Fruit fly (Drosophila melanogaster) whole organism, embryonic: Measurements from ENCODE around the gene CG12998.

ENCODE experiments used
- CG13894 ChIP-seq: fragments of 200-800 bp; sonication (Bioruptor generic); optimal IDR thresholded peaks from 3 replicates; lab custom pipeline; 2018; ENCODE audit warnings: missing biosample characterization, mild to moderate bottlenecking, missing genetic modification characterization, moderate library complexity
- CG18262 ChIP-seq: fragments of 200-800 bp; optimal IDR thresholded peaks from 3 replicates; lab custom pipeline; 2019; ENCODE audit warnings: missing biosample characterization, mild to moderate bottlenecking, missing genetic modification characterization, moderate library complexity
- CG5180 ChIP-seq: fragments of 200-800 bp; sonication (Bioruptor generic); optimal IDR thresholded peaks from 3 replicates; lab custom pipeline; 2017; ENCODE audit warnings: missing biosample characterization, missing genetic modification characterization, mild to moderate bottlenecking, moderate library complexity, missing genetic modification reagents
- CG6765 ChIP-seq: fragments of 200-800 bp; sonication (Bioruptor generic); optimal IDR thresholded peaks from 3 replicates; lab custom pipeline; 2017; ENCODE audit warnings: missing biosample characterization, mild to moderate bottlenecking, missing genetic modification characterization
- D ChIP-seq, 2 experiments: fragments of 200-800 bp in 1 of 2; fragments of >200 bp in 1 of 2; sonication (Bioruptor generic) in 1 of 2; optimal IDR thresholded peaks; 2 replicates in 1 of 2; 3 replicates in 1 of 2; lab custom pipeline; 2017; ENCODE audit warnings: mild to moderate bottlenecking in 1 of 2, missing biosample characterization in 1 of 2, missing genetic modification characterization in 1 of 2, missing genetic modification reagents in 1 of 2
- Oaz ChIP-seq: fragments of 200-800 bp; sonication (Bioruptor generic); IDR thresholded peaks from 2 replicates; pipeline ENCODE4 v1.3.6; 2022; ENCODE audit warnings: missing biosample characterization, missing genetic modification characterization
- Trl ChIP-seq, 3 experiments: fragments of >200 bp in 2 of 3; fragments of 200-800 bp in 1 of 3; sonication (Bioruptor generic) in 1 of 3; optimal IDR thresholded peaks; 2 replicates in 1 of 3; 3 replicates in 2 of 3; lab custom pipeline; 2016 to 2017; ENCODE audit warnings: missing biosample characterization in 1 of 3, missing genetic modification characterization in 1 of 3
- cas ChIP-seq: fragments of 200-800 bp; sonication (Bioruptor generic); IDR thresholded peaks from 2 replicates; pipeline ENCODE4 v1.3.6; 2022; ENCODE audit warnings: missing biosample characterization, missing genetic modification characterization

dm6 chrX:17172123-17172522 lies 46.3 kb upstream of the CG12998 start:
- TF ChIP-seq Oaz (GFP tag; lab: Robert Waterston, UW): no peak
- TF ChIP-seq CG6765 (GFP tag; lab: Kevin White, UChicago): no peak
- no peak for TF ChIP-seq CG18262 (tag; lab: Kevin White, UChicago)
- no peak for TF ChIP-seq D (optimal IDR thresholded peaks at IDR 0.05; lab: Kevin White, UChicago)
- no peak for TF ChIP-seq D (GFP tag; optimal IDR thresholded peaks at IDR 0.05; lab: Kevin White, UChicago)
- TF ChIP-seq Trl (optimal IDR thresholded peaks at IDR 0.05; lab: Kevin White, UChicago): no peak
- TF ChIP-seq Trl (GFP tag; optimal IDR thresholded peaks at IDR 0.05; lab: Kevin White, UChicago): no peak
- TF ChIP-seq CG13894 (tag; lab: Kevin White, UChicago): no peak
- no peak for TF ChIP-seq CG5180 (GFP tag; lab: Kevin White, UChicago)
- TF ChIP-seq cas (GFP tag; lab: Robert Waterston, UW): no peak
